Worm (Caenorhabditis elegans) whole organism, midembryonic: ENCODE data around the gene T26C12.2.

ENCODE experiments used
- T22C8.4 ChIP-seq: fragments of 200-800 bp; sonication (Bioruptor generic); IDR thresholded peaks from 2 replicates; pipeline ENCODE4 v1.3.6; 2022; ENCODE audit warnings: missing genetic modification characterization, missing compliant biosample characterization
- cog-1 ChIP-seq: sonication (generic microtip); optimal IDR thresholded peaks from 2 replicates; lab custom pipeline; 2016; ENCODE audit warnings: missing genetic modification characterization, missing compliant biosample characterization
- flt-1 ChIP-seq: fragments of 200-800 bp; sonication (Bioruptor generic); IDR thresholded peaks from 2 replicates; pipeline ENCODE4 v1.3.6; 2022; ENCODE audit warnings: missing genetic modification characterization, missing compliant biosample characterization
- klf-2 ChIP-seq: fragments of 200-800 bp; sonication (Bioruptor generic); conservative IDR thresholded peaks from 2 replicates; pipeline ENCODE4 v1.3.6; 2022; ENCODE audit warnings: missing genetic modification reagents, missing genetic modification characterization, missing compliant biosample characterization
- med-1 ChIP-seq: sonication (generic microtip); optimal IDR thresholded peaks from 2 replicates; lab custom pipeline; 2017; ENCODE audit warnings: missing genetic modification characterization, mild to moderate bottlenecking, missing compliant biosample characterization, antibody characterized with exemption, missing genetic modification reagents; ENCODE audit not compliant: insufficient read depth
- ref-1 ChIP-seq: fragments of 200-800 bp; sonication (Bioruptor generic); conservative IDR thresholded peaks from 2 replicates; pipeline ENCODE4 v1.3.6; 2022; ENCODE audit warnings: missing genetic modification reagents, missing genetic modification characterization, missing compliant biosample characterization
- tab-1 ChIP-seq: fragments of 200-800 bp; sonication (Bioruptor generic); IDR thresholded peaks from 2 replicates; pipeline ENCODE4 v1.3.6; 2022; ENCODE audit warnings: missing genetic modification characterization, missing compliant biosample characterization
- ztf-23 ChIP-seq: fragments of 200-800 bp; sonication (Bioruptor generic); IDR thresholded peaks from 2 replicates; pipeline ENCODE4 v1.3.6; 2022; ENCODE audit warnings: missing genetic modification reagents, missing genetic modification characterization, missing compliant biosample characterization
- ztf-29 ChIP-seq: fragments of 200-800 bp; sonication (Bioruptor generic); IDR thresholded peaks from 2 replicates; pipeline ENCODE4 v1.3.6; 2022; ENCODE audit warnings: missing genetic modification reagents, missing genetic modification characterization, missing compliant biosample characterization

The T26C12.2 gene

ce11 chrIV:3298300-3298699, 32.7 kb upstream of the T26C12.2 start, which contains the start of gene W08E12.6:
Gene W08E12.6 (plus strand): TSS chrIV:3298600.
- TF ChIP-seq flt-1 (GFP tag; lab: Robert Waterston, UW) (no peak), ztf-23 (GFP tag; lab: Robert Waterston, UW) (no peak), med-1 (GFP tag; lab: Kevin White, UChicago) (no peak), klf-2 (GFP tag; lab: Robert Waterston, UW) (no peak), ref-1 (no peak), ztf-29 (no peak), cog-1 (tag; lab: Kevin White, UChicago) (no peak), T22C8.4 (GFP tag; lab: Robert Waterston, UW) (no peak), tab-1 (GFP tag; lab: Robert Waterston, UW) (no peak)

- TF ChIP-seq ref-1 = no peak
- no peak for TF ChIP-seq ztf-23 (GFP tag; lab: Robert Waterston, UW)
- no peak for TF ChIP-seq flt-1 (GFP tag; lab: Robert Waterston, UW)
- no peak for TF ChIP-seq ztf-29
- no peak for TF ChIP-seq med-1 (GFP tag; lab: Kevin White, UChicago)
- no peak for TF ChIP-seq T22C8.4 (GFP tag; lab: Robert Waterston, UW)
- no peak for TF ChIP-seq klf-2 (GFP tag; lab: Robert Waterston, UW)
- TF ChIP-seq cog-1 (tag; lab: Kevin White, UChicago) = no peak
- TF ChIP-seq tab-1 (GFP tag; lab: Robert Waterston, UW) = no peak
Observed at ce11 chrIV:3296578-3297549, 31.3 kb upstream of the T26C12.2 start.

- peak; percentile 91 for TF ChIP-seq cog-1 (tag; lab: Kevin White, UChicago)
- TF ChIP-seq tab-1 (GFP tag; lab: Robert Waterston, UW) = no peak
- no peak for TF ChIP-seq ztf-29
- peak; percentile 67 for TF ChIP-seq ztf-23 (GFP tag; lab: Robert Waterston, UW)
- TF ChIP-seq klf-2 (GFP tag; lab: Robert Waterston, UW) = peak; percentile 60; the same call in 1 of the 2 replicates
- no peak for TF ChIP-seq ref-1
- TF ChIP-seq flt-1 (GFP tag; lab: Robert Waterston, UW) = peak; percentile 77
- no peak for TF ChIP-seq T22C8.4 (GFP tag; lab: Robert Waterston, UW)
- no peak for TF ChIP-seq med-1 (GFP tag; lab: Kevin White, UChicago)
Observed at ce11 chrIV:3294553-3295185, 29.1 kb upstream of the T26C12.2 start, which contains the start of gene W08E12.7. Gene W08E12.7 (plus strand): TSS chrIV:3295135.

ce11 chrIV:3293800-3294493, 28.4 kb upstream of the T26C12.2 start:
- TF ChIP-seq tab-1 (GFP tag; lab: Robert Waterston, UW) (no peak), cog-1 (tag; lab: Kevin White, UChicago) (no peak), ref-1 (no peak), ztf-29 (no peak), klf-2 (GFP tag; lab: Robert Waterston, UW) (no peak), med-1 (GFP tag; lab: Kevin White, UChicago) (no peak), flt-1 (GFP tag; lab: Robert Waterston, UW) (no peak), T22C8.4 (GFP tag; lab: Robert Waterston, UW) (no peak), ztf-23 (GFP tag; lab: Robert Waterston, UW) (no peak)

- TF ChIP-seq ztf-29 (no peak), T22C8.4 (GFP tag; lab: Robert Waterston, UW) (no peak), med-1 (GFP tag; lab: Kevin White, UChicago) (no peak), klf-2 (GFP tag; lab: Robert Waterston, UW) (no peak), ref-1 (no peak), flt-1 (GFP tag; lab: Robert Waterston, UW) (no peak), cog-1 (tag; lab: Kevin White, UChicago) (no peak), tab-1 (GFP tag; lab: Robert Waterston, UW) (no peak), ztf-23 (GFP tag; lab: Robert Waterston, UW) (no peak)
Observed at ce11 chrIV:3291977-3292561, 26.5 kb upstream of the T26C12.2 start, which contains the start of gene W08E12.8. Gene W08E12.8 (plus strand): TSS chrIV:3292371.

ce11 chrIV:3289237-3289636, 23.7 kb upstream of the T26C12.2 start, which contains the start of gene gcy-23:
Gene gcy-23 (minus strand): TSS chrIV:3289337.
- TF ChIP-seq tab-1 (GFP tag; lab: Robert Waterston, UW) = no peak
- TF ChIP-seq med-1 (GFP tag; lab: Kevin White, UChicago) = no peak
- TF ChIP-seq klf-2 (GFP tag; lab: Robert Waterston, UW) = no peak
- no peak for TF ChIP-seq flt-1 (GFP tag; lab: Robert Waterston, UW)
- no peak for TF ChIP-seq ref-1
- no peak for TF ChIP-seq T22C8.4 (GFP tag; lab: Robert Waterston, UW)

ce11 chrIV:3278822-3279221, 13.3 kb upstream of the T26C12.2 start:
- no peak for TF ChIP-seq ztf-23 (GFP tag; lab: Robert Waterston, UW)
- TF ChIP-seq ref-1 = no peak
- TF ChIP-seq T22C8.4 (GFP tag; lab: Robert Waterston, UW) = no peak
- TF ChIP-seq med-1 (GFP tag; lab: Kevin White, UChicago) = no peak
- TF ChIP-seq ztf-29 = no peak
- no peak for TF ChIP-seq flt-1 (GFP tag; lab: Robert Waterston, UW)
- no peak for TF ChIP-seq klf-2 (GFP tag; lab: Robert Waterston, UW)
- TF ChIP-seq tab-1 (GFP tag; lab: Robert Waterston, UW) = no peak
- no peak for TF ChIP-seq cog-1 (tag; lab: Kevin White, UChicago)
